Worm (Caenorhabditis elegans): ENCODE measurements around the gene oac-58.

The oac-58 gene

DNA sequence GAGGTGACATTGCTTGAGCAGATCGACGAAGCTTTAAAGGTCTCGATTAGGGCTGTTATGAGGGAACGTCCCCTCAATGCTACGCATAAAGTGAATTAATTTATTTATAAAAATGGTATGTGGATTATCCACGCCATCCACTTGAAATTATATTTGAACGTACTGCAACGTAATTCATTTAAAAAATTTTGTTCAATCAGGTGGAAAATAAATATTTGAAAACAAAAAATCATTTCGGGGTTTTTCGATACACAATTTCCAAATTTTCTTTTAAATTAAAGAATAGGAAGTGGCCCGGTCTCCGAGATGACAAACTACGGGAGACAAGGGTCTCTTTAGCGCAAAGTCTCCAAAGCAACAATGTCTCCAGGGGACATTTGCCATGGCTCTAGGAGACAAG lies at the start of gene oac-58:
TSS of gene oac-58 (minus strand) at position 101 of the 400 bp plus-strand sequence.
- TF ChIP-seq nhr-23 (tag; optimal IDR thresholded peaks at IDR 0.05) (no peak), ceh-82 (tag; optimal IDR thresholded peaks at IDR 0.05) (no peak)

- TF ChIP-seq lin-39 (tag; optimal IDR thresholded peaks at IDR 0.05) (no peak), C34F6.9 (tag; optimal IDR thresholded peaks at IDR 0.05) (peak; percentile 0), ztf-1 (GFP tag; conservative IDR thresholded peaks at IDR 0.05) (no peak)
Measured at ce11 chrIV:12360742-12361195, 49.3 kb upstream of the oac-58 start, which contains the start of gene sec-24.2. TSS of gene sec-24.2 (minus strand) at chrIV:12360792.

ce11 chrIV:12359979-12360378 lies 48.5 kb upstream of the oac-58 start:
- TF ChIP-seq ama-1 (optimal IDR thresholded peaks at IDR 0.05), result no peak
- TF ChIP-seq lin-13 (GFP tag; optimal IDR thresholded peaks at IDR 0.05), result no peak
- TF ChIP-seq nhr-6 (tag; optimal IDR thresholded peaks at IDR 0.05), result no peak
- no peak for TF ChIP-seq lin-39 (tag; optimal IDR thresholded peaks at IDR 0.05)
- TF ChIP-seq F13H6.1 (tag; optimal IDR thresholded peaks at IDR 0.05), result no peak
- TF ChIP-seq snpc-4 (tag; optimal IDR thresholded peaks at IDR 0.05), result no peak
- no peak for TF ChIP-seq peb-1 (tag; optimal IDR thresholded peaks at IDR 0.05)
- TF ChIP-seq nhr-237 (tag; optimal IDR thresholded peaks at IDR 0.05), result no peak
- no peak for TF ChIP-seq mab-5 (tag; optimal IDR thresholded peaks at IDR 0.05)
- no peak for TF ChIP-seq nhr-23 (tag; optimal IDR thresholded peaks at IDR 0.05)
- TF ChIP-seq mbf-1 (tag; optimal IDR thresholded peaks at IDR 0.05), result no peak
- TF ChIP-seq nhr-129 (tag; optimal IDR thresholded peaks at IDR 0.05), result no peak
- no peak for TF ChIP-seq alr-1 (tag; optimal IDR thresholded peaks at IDR 0.05)
- no peak for TF ChIP-seq R02D3.7 (tag; optimal IDR thresholded peaks at IDR 0.05)

DNA sequence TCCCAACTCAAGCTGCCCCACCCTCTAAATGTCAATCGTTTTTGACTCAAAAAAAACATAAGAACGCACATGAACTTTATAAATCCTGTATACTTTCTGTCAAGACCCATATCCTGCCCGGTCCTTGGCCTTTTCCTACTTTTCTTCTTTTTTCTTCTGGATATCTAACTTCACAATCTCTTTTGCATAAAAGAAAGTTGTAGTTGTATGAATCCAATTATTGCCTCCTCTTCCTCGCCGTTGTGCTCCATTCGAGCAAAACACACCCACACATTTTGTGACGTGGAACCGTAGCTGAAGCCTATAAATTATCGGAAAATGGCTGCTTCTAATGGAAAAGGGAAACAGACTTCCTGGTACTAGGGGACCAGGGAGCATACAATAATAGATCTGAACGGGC lies 38.7 kb upstream of the oac-58 start:
- TF ChIP-seq elt-1 (tag; optimal IDR thresholded peaks at IDR 0.05), result no peak
- TF ChIP-seq ztf-1 (GFP tag; conservative IDR thresholded peaks at IDR 0.05), result no peak
- TF ChIP-seq ZK546.5 (tag; optimal IDR thresholded peaks at IDR 0.05), result no peak
- TF ChIP-seq lsy-2 (tag; optimal IDR thresholded peaks at IDR 0.05), result no peak
- no peak for TF ChIP-seq ama-1 (optimal IDR thresholded peaks at IDR 0.05)
- TF ChIP-seq lin-39 (tag; optimal IDR thresholded peaks at IDR 0.05), result no peak
- no peak for TF ChIP-seq sma-9 (GFP tag; optimal IDR thresholded peaks at IDR 0.05)
- TF ChIP-seq sma-9 (tag; optimal IDR thresholded peaks at IDR 0.05), result no peak
- no peak for TF ChIP-seq unc-39 (tag; optimal IDR thresholded peaks at IDR 0.05)
- TF ChIP-seq nhr-23 (tag; optimal IDR thresholded peaks at IDR 0.05), result no peak

- TF ChIP-seq nhr-77 (tag; optimal IDR thresholded peaks at IDR 0.05) (no peak), Y55F3AM.14 (GFP tag; optimal IDR thresholded peaks at IDR 0.05) (no peak), crh-2 (tag; optimal IDR thresholded peaks at IDR 0.05) (no peak), sma-3 (GFP tag; optimal IDR thresholded peaks at IDR 0.05) (no peak), ama-1 (optimal IDR thresholded peaks at IDR 0.05) (no peak), unc-55 (GFP tag; optimal IDR thresholded peaks at IDR 0.05) (peak; percentile 49)
Measured at ce11 chrIV:12349639-12350038, 38.1 kb upstream of the oac-58 start, which contains the start of gene best-22. TSS of gene best-22 (plus strand) at chrIV:12349939.

ce11 chrIV:12340885-12341284 lies 29.4 kb upstream of the oac-58 start:
- TF ChIP-seq ceh-16 (tag; optimal IDR thresholded peaks at IDR 0.05), result no peak
- TF ChIP-seq egl-27 (tag; optimal IDR thresholded peaks at IDR 0.05), result no peak
- TF ChIP-seq ama-1 (optimal IDR thresholded peaks at IDR 0.05), result no peak
- no peak for TF ChIP-seq nhr-11 (tag; optimal IDR thresholded peaks at IDR 0.05)

DNA sequence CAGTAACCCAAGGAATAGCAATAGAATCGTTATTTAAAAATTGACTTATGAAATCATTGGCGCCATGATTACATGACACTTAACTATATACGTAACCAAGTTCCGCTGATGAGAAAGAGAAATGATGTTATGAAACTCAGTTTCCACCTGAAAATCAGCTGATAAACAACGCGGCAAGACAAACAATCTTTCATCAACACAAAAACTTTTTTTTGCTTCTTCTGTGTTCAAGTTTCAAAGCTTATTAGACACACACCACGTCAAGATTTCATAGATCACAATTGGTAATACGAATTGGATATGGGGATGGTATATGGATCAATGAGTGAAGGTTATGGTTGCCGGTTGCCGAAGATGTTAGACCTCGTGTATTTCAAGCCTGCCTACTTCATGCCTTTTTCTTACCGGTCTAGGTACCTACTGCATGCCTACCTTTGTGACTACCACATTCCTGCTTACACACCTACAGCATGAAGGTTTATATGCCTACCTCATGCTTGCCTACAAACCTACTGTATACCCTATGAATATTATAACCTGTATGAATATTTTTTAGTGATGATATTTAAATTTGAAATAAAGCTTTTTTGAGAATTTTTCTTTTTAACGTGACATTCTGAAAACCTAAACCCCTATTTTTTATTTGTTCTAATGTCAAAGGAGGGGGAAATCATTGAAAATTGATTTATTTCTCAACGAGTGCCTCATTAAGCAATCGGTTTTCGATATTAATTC lies 25.6 kb upstream of the oac-58 start, which contains the start of the genes F19B6.10 and wht-5:
TSS of gene F19B6.10 (plus strand) at position 301 of the 735 bp plus-strand sequence.
TSS of gene wht-5 (plus strand) at position 685 of the 735 bp plus-strand sequence.
- TF ChIP-seq F13H6.1 (tag; optimal IDR thresholded peaks at IDR 0.05) (no peak), mdl-1 (tag; optimal IDR thresholded peaks at IDR 0.05) (no peak), sma-3 (GFP tag; optimal IDR thresholded peaks at IDR 0.05) (no peak), lin-11 (tag; optimal IDR thresholded peaks at IDR 0.05) (no peak), sma-9 (GFP tag; optimal IDR thresholded peaks at IDR 0.05) (no peak), sma-9 (tag; optimal IDR thresholded peaks at IDR 0.05) (no peak), nhr-77 (tag; optimal IDR thresholded peaks at IDR 0.05) (no peak), ceh-16 (tag; optimal IDR thresholded peaks at IDR 0.05) (no peak), gmeb-1 (tag; optimal IDR thresholded peaks at IDR 0.05) (no peak), blmp-1 (tag; optimal IDR thresholded peaks at IDR 0.05; ENCODE audit: insufficient read depth) (no peak), mab-5 (tag; optimal IDR thresholded peaks at IDR 0.05) (no peak), nhr-12 (tag; optimal IDR thresholded peaks at IDR 0.05) (no peak), ama-1 (optimal IDR thresholded peaks at IDR 0.05) (no peak), nhr-23 (tag; optimal IDR thresholded peaks at IDR 0.05) (no peak), elt-3 (tag; optimal IDR thresholded peaks at IDR 0.05) (no peak), dmd-4 (tag; optimal IDR thresholded peaks at IDR 0.05) (no peak), C34F6.9 (tag; optimal IDR thresholded peaks at IDR 0.05) (no peak), lsy-2 (tag; optimal IDR thresholded peaks at IDR 0.05) (no peak), skn-1 (tag; optimal IDR thresholded peaks at IDR 0.05) (no peak), nhr-10 (tag; optimal IDR thresholded peaks at IDR 0.05) (no peak)

Measured in whole organism, L2 larva.